Worm (Caenorhabditis elegans): ENCODE data around the gene nap-1.
"Not testable (repeated sequence)": the region's sequence is repeated elsewhere in the genome, so short reads cannot be mapped to it uniquely, and the experiment has no call there.

The nap-1 gene

DNA sequence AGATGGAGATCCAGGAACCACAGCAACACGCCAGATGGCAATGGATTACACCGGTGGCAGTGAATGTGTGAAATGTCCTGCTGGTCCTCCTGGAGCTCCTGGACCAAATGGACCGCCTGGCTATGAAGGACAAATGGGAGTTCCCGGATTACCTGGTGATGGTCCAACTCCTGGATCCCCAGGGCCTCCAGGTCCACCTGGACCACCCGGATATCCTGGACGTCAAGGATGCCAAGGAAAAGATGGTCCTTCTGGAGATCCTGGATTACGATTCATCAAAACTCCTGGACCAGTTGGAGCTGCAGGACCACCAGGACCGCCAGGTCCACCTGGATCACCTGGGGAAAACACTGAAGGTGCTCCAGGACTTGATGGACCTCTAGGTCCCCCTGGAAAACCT lies 21.8 kb downstream of the nap-1 start:
- TF ChIP-seq unc-98 (GFP tag; IDR thresholded peaks at IDR 0.05) (no peak), efl-1 (optimal IDR thresholded peaks at IDR 0.05) (no peak), efl-1 (GFP tag; optimal IDR thresholded peaks at IDR 0.05 in 1 of 2) (peak in 1 of 2 experiments; percentile 81)

- TF ChIP-seq zip-4 (GFP tag; optimal IDR thresholded peaks at IDR 0.05) (no peak), jun-1 (tag; optimal IDR thresholded peaks at IDR 0.05) (no peak), ces-1 (GFP tag; optimal IDR thresholded peaks at IDR 0.05) (no peak), efl-1 (optimal IDR thresholded peaks at IDR 0.05) (no peak), efl-1 (GFP tag; optimal IDR thresholded peaks at IDR 0.05 in 1 of 2) (peak in 1 of 2 experiments; percentile 60)
These were observed 23.5 kb downstream of the nap-1 start, which contains the start of the genes F17E9.2 and col-116 for ce11 chrIV:8355592-8355991. TSS of gene F17E9.2 (plus strand) at chrIV:8355892. TSS of gene col-116 (plus strand) at chrIV:8355906.

DNA sequence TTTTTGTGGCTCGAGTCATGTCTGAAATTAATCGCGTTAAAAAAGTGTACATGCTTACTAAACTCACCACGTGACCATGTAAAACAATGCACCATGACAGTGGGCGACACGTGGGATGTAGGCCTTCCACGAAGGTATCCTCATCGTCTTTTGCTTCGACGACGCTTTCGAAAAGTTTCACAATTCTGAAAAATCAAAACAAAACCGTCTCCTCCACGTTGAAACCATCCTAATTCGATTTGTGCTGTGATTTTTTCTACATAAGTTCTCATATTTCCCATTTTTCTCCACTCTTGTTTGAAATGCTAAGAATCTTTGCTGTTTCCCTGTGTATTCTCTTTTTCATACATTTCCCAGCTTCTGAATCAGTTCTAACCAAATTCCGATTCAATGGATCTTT lies 24.5 kb downstream of the nap-1 start, which contains the start of gene F17E9.3:
TSS of gene F17E9.3 (plus strand) at position 301 of the 400 bp plus-strand sequence.
- TF ChIP-seq C04F5.9 (tag; optimal IDR thresholded peaks at IDR 0.05): no peak
- no peak for TF ChIP-seq lin-39 (tag; optimal IDR thresholded peaks at IDR 0.05)
- TF ChIP-seq ceh-63 (GFP tag; optimal IDR thresholded peaks at IDR 0.05): no peak
- TF ChIP-seq lsy-2 (tag; optimal IDR thresholded peaks at IDR 0.05): no peak
- TF ChIP-seq blmp-1 (tag; optimal IDR thresholded peaks at IDR 0.05): no peak
- TF ChIP-seq tbx-2 (tag; optimal IDR thresholded peaks at IDR 0.05): no peak
- TF ChIP-seq xbp-1 (tag; optimal IDR thresholded peaks at IDR 0.05): no peak
- TF ChIP-seq ceh-88 (GFP tag; IDR thresholded peaks at IDR 0.05): no peak
- no peak for TF ChIP-seq fkh-10 (GFP tag; optimal IDR thresholded peaks at IDR 0.05)

DNA sequence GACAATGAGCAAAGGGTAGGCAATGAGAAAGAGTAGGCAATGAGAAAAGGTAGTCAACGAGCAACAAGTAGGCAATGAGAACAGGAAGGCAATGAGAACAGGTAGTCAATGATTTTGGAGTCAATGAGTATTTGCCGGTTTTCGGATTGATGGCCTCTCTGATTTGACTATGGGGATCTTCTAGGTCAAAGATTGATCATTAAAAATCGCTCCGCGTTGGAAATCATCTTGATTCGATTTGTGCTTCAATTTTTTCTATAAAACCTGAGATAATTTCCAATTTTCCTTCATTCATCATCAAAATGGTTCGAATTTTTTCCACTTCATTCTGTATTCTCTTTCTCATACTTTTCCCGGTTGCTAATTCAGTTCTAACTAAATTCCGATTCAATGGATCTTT lies 27.1 kb downstream of the nap-1 start, which contains the start of gene F17E9.16:
TSS of gene F17E9.16 (plus strand) at position 301 of the 400 bp plus-strand sequence.
- TF ChIP-seq lin-13 (GFP tag; optimal IDR thresholded peaks at IDR 0.05); aha-1 (tag; optimal IDR thresholded peaks at IDR 0.05); egl-13 (tag; optimal IDR thresholded peaks at IDR 0.05): not testable (repeated sequence)

ce11 chrIV:8348073-8348472 lies 31.0 kb downstream of the nap-1 start, which contains the start of gene F17E9.4:
TSS of gene F17E9.4 (plus strand) at chrIV:8348373.
- TF ChIP-seq Y116A8C.19 (tag; optimal IDR thresholded peaks at IDR 0.05; ENCODE audit: borderline replicate concordance): no peak

DNA sequence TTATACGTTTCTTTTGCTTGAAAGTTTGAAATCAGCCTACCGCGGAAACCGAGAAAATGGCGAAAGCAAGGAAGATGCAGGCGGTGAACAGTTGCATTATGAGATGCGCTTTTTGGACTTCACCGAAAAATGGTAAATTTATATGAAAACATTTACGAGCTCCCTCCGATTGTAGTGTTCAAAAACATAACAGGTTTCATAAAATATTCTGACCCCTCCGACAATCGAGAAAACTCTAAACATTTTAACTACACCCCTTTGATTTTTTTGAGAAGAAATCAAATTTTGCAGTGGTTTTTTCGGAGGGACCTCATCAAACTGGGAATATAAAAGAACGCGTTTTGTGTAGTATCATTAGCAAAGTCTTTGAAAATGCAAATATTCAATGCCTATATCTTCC lies 32.1 kb downstream of the nap-1 start, which contains the start of the genes F17E9.18 and F17E9.15:
TSS of gene F17E9.18 (minus strand) at position 101 of the 400 bp plus-strand sequence.
TSS of gene F17E9.15 (plus strand) at position 368 of the 400 bp plus-strand sequence.
- TF ChIP-seq nhr-28 (tag; optimal IDR thresholded peaks at IDR 0.05): no peak
- no peak for TF ChIP-seq nhr-76 (tag; optimal IDR thresholded peaks at IDR 0.05)

ce11 chrIV:8345518-8345917 lies 33.6 kb downstream of the nap-1 start, which contains the start of gene F17E9.5:
TSS of gene F17E9.5 (plus strand) at chrIV:8345818.
- TF ChIP-seq xbp-1 (tag; optimal IDR thresholded peaks at IDR 0.05) (no peak), mab-9 (GFP tag; IDR thresholded peaks at IDR 0.05) (no peak), efl-3 (GFP tag; optimal IDR thresholded peaks at IDR 0.05) (no peak), lin-14 (GFP tag; optimal IDR thresholded peaks at IDR 0.05) (no peak), pag-3 (tag; optimal IDR thresholded peaks at IDR 0.05; ENCODE audit: borderline replicate concordance, insufficient read depth) (no peak), ces-1 (GFP tag; optimal IDR thresholded peaks at IDR 0.05) (no peak), unc-98 (GFP tag; IDR thresholded peaks at IDR 0.05) (no peak), nhr-20 (tag; optimal IDR thresholded peaks at IDR 0.05) (no peak), skn-1 (tag; optimal IDR thresholded peaks at IDR 0.05) (no peak), Y116A8C.19 (tag; optimal IDR thresholded peaks at IDR 0.05; ENCODE audit: borderline replicate concordance) (no peak), egl-27 (tag; optimal IDR thresholded peaks at IDR 0.05) (no peak), blmp-1 (tag; optimal IDR thresholded peaks at IDR 0.05) (no peak), C34B4.2 (tag; optimal IDR thresholded peaks at IDR 0.05) (no peak), unc-130 (tag; optimal IDR thresholded peaks at IDR 0.05) (no peak)
